Worm (Caenorhabditis elegans): Measurements from ENCODE around the gene cal-4.

The cal-4 gene

ce11 chrIV:10489409-10489808, 31.8 kb upstream of the cal-4 start:
- TF ChIP-seq snpc-4 (tag; optimal IDR thresholded peaks at IDR 0.05) (no peak), unc-62 (GFP tag; optimal IDR thresholded peaks at IDR 0.05) (no peak), zag-1 (tag; optimal IDR thresholded peaks at IDR 0.05) (no peak), R02D3.7 (tag; optimal IDR thresholded peaks at IDR 0.05) (no peak), aly-2 (tag; optimal IDR thresholded peaks at IDR 0.05) (no peak), tbx-2 (tag; optimal IDR thresholded peaks at IDR 0.05) (no peak), elt-2 (tag; optimal IDR thresholded peaks at IDR 0.05) (no peak)

ce11 chrIV:10498401-10498800, 22.8 kb upstream of the cal-4 start:
- no peak for TF ChIP-seq R02D3.7 (tag; optimal IDR thresholded peaks at IDR 0.05)
- no peak for TF ChIP-seq egl-5 (tag; optimal IDR thresholded peaks at IDR 0.05)
- TF ChIP-seq nhr-25 (tag; optimal IDR thresholded peaks at IDR 0.05), result no peak
- no peak for TF ChIP-seq nhr-77 (tag; optimal IDR thresholded peaks at IDR 0.05)

- TF ChIP-seq nhr-25 (tag; optimal IDR thresholded peaks at IDR 0.05) (no peak), ceh-16 (tag; optimal IDR thresholded peaks at IDR 0.05) (no peak), nhr-237 (tag; optimal IDR thresholded peaks at IDR 0.05) (no peak), mml-1 (tag; optimal IDR thresholded peaks at IDR 0.05) (no peak), nhr-76 (tag; optimal IDR thresholded peaks at IDR 0.05) (no peak), R02D3.7 (tag; optimal IDR thresholded peaks at IDR 0.05) (no peak), tbx-2 (tag; optimal IDR thresholded peaks at IDR 0.05) (peak; percentile 55), elt-3 (tag; optimal IDR thresholded peaks at IDR 0.05) (no peak), daf-12 (tag; optimal IDR thresholded peaks at IDR 0.05) (no peak), mdl-1 (tag; optimal IDR thresholded peaks at IDR 0.05) (no peak), nhr-23 (tag; optimal IDR thresholded peaks at IDR 0.05) (no peak), fkh-10 (GFP tag; optimal IDR thresholded peaks at IDR 0.05) (peak; percentile 58), lin-39 (tag; optimal IDR thresholded peaks at IDR 0.05) (peak; percentile 88), nfya-1 (tag; optimal IDR thresholded peaks at IDR 0.05; ENCODE audit: insufficient read depth) (peak; percentile 86), ama-1 (optimal IDR thresholded peaks at IDR 0.05) (no peak), jun-1 (tag; optimal IDR thresholded peaks at IDR 0.05) (no peak), ceh-82 (tag; optimal IDR thresholded peaks at IDR 0.05) (no peak), egl-27 (tag; optimal IDR thresholded peaks at IDR 0.05) (no peak), lin-15B (tag; optimal IDR thresholded peaks at IDR 0.05) (peak; percentile 55), skn-1 (tag; optimal IDR thresholded peaks at IDR 0.05) (peak; percentile 27), fkh-2 (tag; optimal IDR thresholded peaks at IDR 0.05) (no peak), nhr-28 (tag; optimal IDR thresholded peaks at IDR 0.05) (no peak), unc-39 (tag; optimal IDR thresholded peaks at IDR 0.05) (no peak), nhr-43 (tag; optimal IDR thresholded peaks at IDR 0.05; ENCODE audit: poor library complexity, severe bottlenecking) (no peak), ZK546.5 (tag; optimal IDR thresholded peaks at IDR 0.05) (no peak), pqm-1 (tag; optimal IDR thresholded peaks at IDR 0.05) (no peak), pha-4 (tag; optimal IDR thresholded peaks at IDR 0.05) (no peak), hmg-11 (tag; optimal IDR thresholded peaks at IDR 0.05) (peak; percentile 67), unc-62 (GFP tag; optimal IDR thresholded peaks at IDR 0.05) (no peak), elt-1 (tag; optimal IDR thresholded peaks at IDR 0.05) (no peak), snpc-4 (tag; optimal IDR thresholded peaks at IDR 0.05) (peak; percentile 2), elt-2 (tag; optimal IDR thresholded peaks at IDR 0.05) (no peak), ceh-9 (tag; optimal IDR thresholded peaks at IDR 0.05) (no peak), egl-5 (tag; optimal IDR thresholded peaks at IDR 0.05) (peak; percentile 21), zag-1 (tag; optimal IDR thresholded peaks at IDR 0.05) (peak; percentile 62), aly-2 (tag; optimal IDR thresholded peaks at IDR 0.05) (no peak), sea-2 (GFP tag; optimal IDR thresholded peaks at IDR 0.05) (no peak), ztf-4 (tag; optimal IDR thresholded peaks at IDR 0.05) (no peak), nhr-67 (tag; optimal IDR thresholded peaks at IDR 0.05) (no peak), ceh-28 (tag; optimal IDR thresholded peaks at IDR 0.05) (no peak), fos-1 (tag; optimal IDR thresholded peaks at IDR 0.05) (peak; percentile 21), nhr-12 (tag; optimal IDR thresholded peaks at IDR 0.05) (no peak), nhr-77 (tag; optimal IDR thresholded peaks at IDR 0.05) (no peak), nhr-11 (tag; optimal IDR thresholded peaks at IDR 0.05) (peak; percentile 71), eor-1 (tag; optimal IDR thresholded peaks at IDR 0.05) (no peak), ztf-11 (tag; optimal IDR thresholded peaks at IDR 0.05) (no peak), lsy-12 (tag; optimal IDR thresholded peaks at IDR 0.05) (no peak)
Observed at ce11 chrIV:10499948-10500356, 21.3 kb upstream of the cal-4 start.

Measured in whole organism, L3 larva.